Worm (Caenorhabditis elegans) whole organism, L1 larva: ENCODE data around the gene W05E10.1.

Experiments
- aly-2 ChIP-seq: fragments of 150-350 bp; optimal IDR thresholded peaks from 2 replicates; lab custom pipeline; 2014; ENCODE audit warnings: missing biosample characterization, missing genetic modification characterization
- efl-3 ChIP-seq: fragments of 200-800 bp; sonication (Bioruptor generic); optimal IDR thresholded peaks from 2 replicates; lab custom pipeline; 2018; ENCODE audit warnings: mild to moderate bottlenecking, missing genetic modification characterization, missing compliant biosample characterization
- mep-1 ChIP-seq: fragments of 150-350 bp; optimal IDR thresholded peaks from 2 replicates; lab custom pipeline; 2014; ENCODE audit warnings: missing biosample characterization, missing genetic modification characterization
- nhr-76 ChIP-seq: sonication (generic microtip); optimal IDR thresholded peaks from 2 replicates; lab custom pipeline; 2017; ENCODE audit warnings: missing biosample characterization, missing genetic modification characterization
- xbp-1 ChIP-seq: sonication (generic microtip); optimal IDR thresholded peaks from 2 replicates; lab custom pipeline; 2016; ENCODE audit warnings: missing genetic modification characterization, missing compliant biosample characterization

- no peak for TF ChIP-seq mep-1 (tag; lab: Kevin White, UChicago)
- TF ChIP-seq nhr-76 (tag; lab: Kevin White, UChicago) = no peak
- no peak for TF ChIP-seq xbp-1 (tag; lab: Kevin White, UChicago)
- TF ChIP-seq efl-3 (GFP tag; lab: Kevin White, UChicago) = no peak
- TF ChIP-seq aly-2 (tag; lab: Kevin White, UChicago) = no peak
Observed at ce11 chrV:11711751-11712150, 20.3 kb upstream of the W05E10.1 start.
